Worm (Caenorhabditis elegans) whole organism, L4 larva: ENCODE measurements around the gene lgc-47.

Experiments
- D1046.2 ChIP-seq: fragments of 200-800 bp; sonication (Bioruptor generic); IDR thresholded peaks from 2 replicates; pipeline ENCODE4 v1.3.6; 2022; ENCODE audit warnings: missing genetic modification characterization, missing compliant biosample characterization
- F10B5.3 ChIP-seq: sonication (generic microtip); optimal IDR thresholded peaks from 2 replicates; lab custom pipeline; 2016; ENCODE audit warnings: mild to moderate bottlenecking, missing genetic modification characterization, missing compliant biosample characterization
- F26F4.8 ChIP-seq: fragments of 200-800 bp; sonication (Bioruptor generic); conservative IDR thresholded peaks from 2 replicates; pipeline ENCODE4 v1.3.6; 2022; ENCODE audit warnings: missing genetic modification characterization, missing compliant biosample characterization
- T20F7.1 ChIP-seq: fragments of 200-800 bp; sonication (Bioruptor generic); optimal IDR thresholded peaks from 2 replicates; lab custom pipeline; 2018; ENCODE audit warnings: mild to moderate bottlenecking, missing genetic modification characterization, missing compliant biosample characterization
- Y75B8A.6 ChIP-seq: fragments of 200-800 bp; sonication (Bioruptor generic); IDR thresholded peaks from 2 replicates; pipeline ENCODE4 v1.3.6; 2022; ENCODE audit warnings: missing genetic modification reagents, missing genetic modification characterization, missing compliant biosample characterization
- ZK337.2 ChIP-seq: fragments of 200-800 bp; sonication (Bioruptor generic); IDR thresholded peaks from 2 replicates; pipeline ENCODE4 v1.3.6; 2022; ENCODE audit warnings: missing genetic modification reagents, missing genetic modification characterization, missing compliant biosample characterization
- aha-1 ChIP-seq: fragments of 150-350 bp; peaks from one replicate; lab custom pipeline; 2014; ENCODE audit warnings: missing biosample characterization, missing genetic modification characterization
- ama-1 ChIP-seq: fragments of 150-350 bp; optimal IDR thresholded peaks from 2 replicates; lab custom pipeline; 2014; ENCODE audit warnings: inconsistent platforms, mixed read lengths
- arid-1 ChIP-seq: fragments of 200-800 bp; sonication (Bioruptor generic); conservative IDR thresholded peaks from 2 replicates; pipeline ENCODE4 v1.3.6; 2022; ENCODE audit warnings: missing genetic modification reagents, missing genetic modification characterization, missing compliant biosample characterization
- ceh-28 ChIP-seq: fragments of 150-350 bp; optimal IDR thresholded peaks from 2 replicates; lab custom pipeline; 2014; ENCODE audit warnings: missing biosample characterization, missing genetic modification reagents, missing genetic modification characterization
- ceh-62 ChIP-seq: sonication (generic microtip); optimal IDR thresholded peaks from 2 replicates; lab custom pipeline; 2017; ENCODE audit warnings: missing biosample characterization, missing genetic modification characterization
- ctbp-1 ChIP-seq: fragments of 200-800 bp; sonication (Bioruptor generic); IDR thresholded peaks from 2 replicates; pipeline ENCODE4 v1.3.6; 2022; ENCODE audit warnings: missing genetic modification reagents, missing genetic modification characterization, missing compliant biosample characterization
- daf-16 ChIP-seq, 3 experiments: sonication (generic microtip); optimal IDR thresholded peaks; 2 replicates each; lab custom pipeline; 2016 to 2017; ENCODE audit warnings: missing genetic modification characterization in 3 of 3, missing genetic modification reagents in 3 of 3, mild to moderate bottlenecking in 2 of 3, missing compliant biosample characterization in 2 of 3, missing biosample characterization in 1 of 3, moderate library complexity in 1 of 3
- dmd-8 ChIP-seq: fragments of 200-800 bp; sonication (Bioruptor generic); IDR thresholded peaks from 2 replicates; pipeline ENCODE4 v1.3.6; 2022; ENCODE audit warnings: missing genetic modification characterization, missing compliant biosample characterization
- dpl-1 ChIP-seq: fragments of 150-350 bp; optimal IDR thresholded peaks from 2 replicates; lab custom pipeline; 2014; ENCODE audit warnings: missing biosample characterization, missing genetic modification reagents, missing genetic modification characterization
- dve-1 ChIP-seq: sonication (generic microtip); optimal IDR thresholded peaks from 2 replicates; lab custom pipeline; 2017; ENCODE audit warnings: antibody characterized with exemption, mild to moderate bottlenecking, missing genetic modification characterization, missing compliant biosample characterization; ENCODE audit not compliant: insufficient read depth
- fkh-10 ChIP-seq: fragments of 150-350 bp; optimal IDR thresholded peaks from 2 replicates; lab custom pipeline; 2014; ENCODE audit warnings: missing biosample characterization, missing genetic modification reagents, missing genetic modification characterization
- fos-1 ChIP-seq: fragments of 150-350 bp; optimal IDR thresholded peaks from 2 replicates; lab custom pipeline; 2014; ENCODE audit warnings: missing biosample characterization, missing genetic modification characterization
- hmg-1.1 ChIP-seq: fragments of 200-800 bp; sonication (Bioruptor generic); IDR thresholded peaks from 2 replicates; pipeline ENCODE4 v1.3.6; 2022; ENCODE audit warnings: missing genetic modification reagents, missing genetic modification characterization, missing compliant biosample characterization
- lin-1 ChIP-seq: fragments of 200-800 bp; sonication (Bioruptor generic); IDR thresholded peaks from 2 replicates; pipeline ENCODE4 v1.3.6; 2022; ENCODE audit warnings: missing genetic modification reagents, missing genetic modification characterization, missing compliant biosample characterization
- lin-15B ChIP-seq: fragments of 150-350 bp; sonication (generic microtip); optimal IDR thresholded peaks from 3 replicates; lab custom pipeline; 2014; ENCODE audit warnings: missing biosample characterization, missing genetic modification characterization
- lin-29 ChIP-seq: fragments of 200-800 bp; sonication (Bioruptor generic); IDR thresholded peaks from 2 replicates; pipeline ENCODE4 v1.3.6; 2022; ENCODE audit warnings: missing genetic modification reagents, missing genetic modification characterization, missing compliant biosample characterization
- lin-38 ChIP-seq: fragments of 200-800 bp; sonication (Bioruptor generic); IDR thresholded peaks from 2 replicates; pipeline ENCODE4 v1.3.6; 2022; ENCODE audit warnings: missing genetic modification reagents, missing genetic modification characterization, missing compliant biosample characterization
- madf-5 ChIP-seq, 2 experiments: fragments of 200-800 bp; sonication (Bioruptor generic); IDR thresholded peaks; 2 replicates each; pipeline ENCODE4 v1.3.6; 2022; ENCODE audit warnings: missing compliant biosample characterization in 2 of 2, missing genetic modification characterization in 2 of 2
- nhr-237 ChIP-seq: sonication (generic microtip); optimal IDR thresholded peaks from 2 replicates; lab custom pipeline; 2017; ENCODE audit warnings: missing biosample characterization, missing genetic modification characterization
- nhr-28 ChIP-seq: fragments of 150-350 bp; optimal IDR thresholded peaks from 2 replicates; lab custom pipeline; 2014; ENCODE audit warnings: missing biosample characterization, missing genetic modification characterization
- pha-4 ChIP-seq, 2 experiments: fragments of 150-350 bp in 1 of 2; fragments of 200-800 bp in 1 of 2; sonication (Bioruptor generic) in 1 of 2; IDR thresholded peaks in 1 of 2; optimal IDR thresholded peaks in 1 of 2; 2 replicates each; pipeline versions ENCODE4 v1.3.6 to Lab custom; 2014 to 2022; ENCODE audit warnings: missing genetic modification characterization in 2 of 2, missing genetic modification reagents in 2 of 2, missing biosample characterization in 1 of 2, missing compliant biosample characterization in 1 of 2
- saeg-2 ChIP-seq: fragments of 200-800 bp; sonication (Bioruptor generic); IDR thresholded peaks from 2 replicates; pipeline ENCODE4 v1.3.6; 2022; ENCODE audit warnings: missing genetic modification reagents, missing genetic modification characterization, missing compliant biosample characterization
- sdz-12 ChIP-seq: fragments of 200-800 bp; sonication (Bioruptor generic); optimal IDR thresholded peaks from 2 replicates; lab custom pipeline; 2018; ENCODE audit warnings: mild to moderate bottlenecking, missing genetic modification characterization, missing compliant biosample characterization
- skn-1 ChIP-seq: fragments of 150-350 bp; optimal IDR thresholded peaks from 2 replicates; lab custom pipeline; 2014; ENCODE audit warnings: missing biosample characterization, missing genetic modification characterization
- spr-1 ChIP-seq: sonication (generic microtip); optimal IDR thresholded peaks from 2 replicates; lab custom pipeline; 2016; ENCODE audit warnings: mild to moderate bottlenecking, missing genetic modification characterization, missing compliant biosample characterization
- unc-39 ChIP-seq: sonication (generic microtip); optimal IDR thresholded peaks from 2 replicates; lab custom pipeline; 2017; ENCODE audit warnings: missing biosample characterization, missing genetic modification characterization
- vab-7 ChIP-seq: fragments of 200-800 bp; sonication (Bioruptor generic); IDR thresholded peaks from 2 replicates; pipeline ENCODE4 v1.3.6; 2022; ENCODE audit warnings: missing genetic modification reagents, missing genetic modification characterization, missing compliant biosample characterization
- zag-1 ChIP-seq: fragments of 150-350 bp; optimal IDR thresholded peaks from 2 replicates; lab custom pipeline; 2014; ENCODE audit warnings: missing biosample characterization, missing genetic modification characterization
- zfp-2 ChIP-seq: sonication (generic microtip); optimal IDR thresholded peaks from 2 replicates; lab custom pipeline; 2016; ENCODE audit warnings: mild to moderate bottlenecking, missing genetic modification characterization, missing compliant biosample characterization
- zip-11 ChIP-seq: fragments of 200-800 bp; sonication (Bioruptor generic); IDR thresholded peaks from 2 replicates; pipeline ENCODE4 v1.3.6; 2022; ENCODE audit warnings: missing genetic modification characterization, missing compliant biosample characterization
- zip-2 ChIP-seq: fragments of 150-350 bp; optimal IDR thresholded peaks from 2 replicates; lab custom pipeline; 2014; ENCODE audit warnings: missing biosample characterization, missing genetic modification characterization
- ztf-11 ChIP-seq: fragments of 150-350 bp; optimal IDR thresholded peaks from 2 replicates; lab custom pipeline; 2014; ENCODE audit warnings: missing biosample characterization, missing genetic modification characterization

The lgc-47 gene

DNA sequence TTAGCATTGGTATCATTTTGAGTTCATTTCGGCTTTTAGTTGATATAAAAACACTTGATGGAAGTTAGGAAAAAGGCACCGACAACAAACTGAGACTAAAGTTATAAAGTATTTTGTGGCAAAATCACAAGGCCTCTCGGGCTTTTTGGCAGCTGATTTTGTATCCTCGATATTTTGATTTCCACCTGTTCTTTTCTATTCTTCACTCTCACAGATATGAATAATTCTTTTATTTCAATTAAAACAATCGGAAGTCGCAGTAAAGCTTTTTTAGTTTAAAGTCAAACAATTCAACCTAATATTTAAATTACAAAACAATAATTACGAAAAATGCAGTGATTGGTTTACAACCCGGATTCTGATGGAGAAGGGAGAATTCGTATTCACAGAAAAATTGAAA lies 46.2 kb downstream of the lgc-47 start, which contains the start of gene T09B9.3:
T09B9.3 (minus strand) TSS at position 101 of the 400 bp plus-strand sequence.
- TF ChIP-seq ceh-62 (tag; lab: Kevin White, UChicago): no peak
- no peak for TF ChIP-seq hmg-1.1
- no peak for TF ChIP-seq lin-15B (tag; lab: Kevin White, UChicago)
- TF ChIP-seq dmd-8 (GFP tag; lab: Robert Waterston, UW): no peak
- no peak for TF ChIP-seq ceh-28 (tag; lab: Kevin White, UChicago)
- TF ChIP-seq F26F4.8: no peak
- no peak for TF ChIP-seq dve-1 (tag; lab: Kevin White, UChicago)
- no peak for TF ChIP-seq pha-4 (GFP tag; IDR thresholded peaks at IDR 0.05; lab: Robert Waterston, UW)
- TF ChIP-seq pha-4 (tag; optimal IDR thresholded peaks at IDR 0.05; lab: Kevin White, UChicago): no peak
- no peak for TF ChIP-seq unc-39
- no peak for TF ChIP-seq D1046.2
- no peak for TF ChIP-seq Y75B8A.6 (GFP tag; lab: Robert Waterston, UW)
- TF ChIP-seq F10B5.3 (tag; lab: Kevin White, UChicago): no peak
- TF ChIP-seq lin-29: no peak
- TF ChIP-seq lin-38 (GFP tag; lab: Robert Waterston, UW): no peak
- TF ChIP-seq nhr-28 (tag; lab: Kevin White, UChicago): no peak
- no peak for TF ChIP-seq T20F7.1
- no peak for TF ChIP-seq skn-1 (tag; lab: Kevin White, UChicago)
- no peak for TF ChIP-seq daf-16 (GFP tag; optimal IDR thresholded peaks at IDR 0.05; lab: Kevin White, UChicago)
- no peak for TF ChIP-seq daf-16 (tag; optimal IDR thresholded peaks at IDR 0.05; lab: Kevin White, UChicago)

DNA sequence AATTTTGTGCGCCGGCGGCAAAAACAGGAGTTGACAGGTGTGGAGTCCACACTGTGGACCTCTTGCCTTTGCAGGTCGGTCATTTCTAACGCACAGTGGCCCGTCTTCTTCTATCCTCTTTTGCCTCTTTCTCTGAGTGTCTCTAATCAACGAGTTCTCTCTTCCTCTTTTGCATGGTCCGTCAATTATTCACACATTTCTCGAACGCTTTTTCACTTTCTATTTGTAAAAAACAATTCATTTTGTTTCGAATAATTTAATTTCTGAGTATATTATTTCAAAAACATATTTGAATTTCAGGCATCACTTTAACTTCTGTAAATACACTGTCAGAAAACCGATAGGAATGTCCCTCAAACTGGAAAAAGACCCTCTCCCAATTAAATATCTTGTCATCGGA lies 50.5 kb downstream of the lgc-47 start, which contains the start of gene T09B9.1:
T09B9.1 (plus strand) TSS at position 301 of the 400 bp plus-strand sequence.
- no peak for TF ChIP-seq sdz-12
- no peak for TF ChIP-seq dpl-1 (GFP tag; lab: Kevin White, UChicago)
- no peak for TF ChIP-seq zag-1 (tag; lab: Kevin White, UChicago)
- TF ChIP-seq zip-2 (tag; lab: Kevin White, UChicago): no peak
- no peak for TF ChIP-seq nhr-237 (tag; lab: Kevin White, UChicago)
- TF ChIP-seq ZK337.2: no peak
- TF ChIP-seq ama-1 (lab: Kevin White, UChicago): no peak
- no peak for TF ChIP-seq lin-1
- TF ChIP-seq dve-1 (tag; lab: Kevin White, UChicago): no peak
- no peak for TF ChIP-seq aha-1 (tag; lab: Kevin White, UChicago)
- no peak for TF ChIP-seq zfp-2
- TF ChIP-seq fkh-10: no peak
- no peak for TF ChIP-seq ctbp-1 (GFP tag; lab: Robert Waterston, UW)
- no peak for TF ChIP-seq arid-1 (GFP tag; lab: Robert Waterston, UW)
- TF ChIP-seq vab-7: no peak
- TF ChIP-seq saeg-2: no peak
- TF ChIP-seq fos-1: no peak
- no peak for TF ChIP-seq zip-11 (GFP tag; lab: Robert Waterston, UW)
- TF ChIP-seq ztf-11 (tag; lab: Kevin White, UChicago): no peak
- no peak for TF ChIP-seq spr-1

ce11 chrX:9754537-9754936 lies 52.9 kb downstream of the lgc-47 start:
- TF ChIP-seq madf-5 (GFP tag; IDR thresholded peaks at IDR 0.05; lab: Robert Waterston, UW): no peak
- peak; percentile 50 for TF ChIP-seq aha-1 (tag; lab: Kevin White, UChicago)
